Fruit fly (Drosophila melanogaster) S2 (cell line): ENCODE results near the gene Sur.

Source experiments
- CG8478 ChIP-seq: fragments of >200 bp; optimal IDR thresholded peaks from 2 replicates; lab custom pipeline; 2018
- CTCF ChIP-seq, 2 experiments: fragments of >200 bp; optimal IDR thresholded peaks; 2 replicates each; lab custom pipeline; 2018

- TF ChIP-seq CG8478 (lab: Kevin White, UChicago) (no peak), CTCF (optimal IDR thresholded peaks at IDR 0.05; lab: Kevin White, UChicago) (no peak)
Measured at dm6 chr2L:10221387-10221705, 22.4 kb upstream of the Sur start.
